Worm (Caenorhabditis elegans) whole organism, mixed stage, embryonic: ENCODE results near the gene C18H9.6.

Experiments
- elt-3 ChIP-seq: fragments of 150-350 bp; optimal IDR thresholded peaks from 2 replicates; lab custom pipeline; 2014; ENCODE audit warnings: missing biosample characterization, missing genetic modification characterization
- flh-1 ChIP-seq: fragments of 200-800 bp; sonication (Bioruptor generic); optimal IDR thresholded peaks from 2 replicates; lab custom pipeline; 2018; ENCODE audit warnings: mild to moderate bottlenecking, missing genetic modification characterization, moderate library complexity, missing compliant biosample characterization
- lin-13 ChIP-seq: fragments of 150-350 bp; optimal IDR thresholded peaks from 2 replicates; lab custom pipeline; 2014; ENCODE audit warnings: missing biosample characterization, missing genetic modification characterization
- mep-1 ChIP-seq: fragments of 150-350 bp; optimal IDR thresholded peaks from 2 replicates; lab custom pipeline; 2017; ENCODE audit warnings: missing biosample characterization, missing genetic modification reagents, missing genetic modification characterization, inconsistent platforms
- snpc-4 ChIP-seq: fragments of 150-350 bp; optimal IDR thresholded peaks from 2 replicates; lab custom pipeline; 2014; ENCODE audit warnings: missing biosample characterization, missing genetic modification characterization
- sptf-1 ChIP-seq: sonication (generic microtip); optimal IDR thresholded peaks from 2 replicates; lab custom pipeline; 2017; ENCODE audit warnings: mild to moderate bottlenecking, missing genetic modification characterization, moderate library complexity, missing compliant biosample characterization
- unc-62 ChIP-seq: fragments of 150-350 bp; optimal IDR thresholded peaks from 2 replicates; lab custom pipeline; 2014; ENCODE audit warnings: missing biosample characterization, missing genetic modification reagents, missing genetic modification characterization

ce11 chrII:6701497-6701896 lies at the start of gene C18H9.6:
- no peak for TF ChIP-seq mep-1 (tag; lab: Kevin White, UChicago)
- TF ChIP-seq snpc-4 (tag; lab: Kevin White, UChicago): no peak
- TF ChIP-seq flh-1 (GFP tag; lab: Kevin White, UChicago): no peak
- no peak for TF ChIP-seq sptf-1
- TF ChIP-seq elt-3 (tag; lab: Kevin White, UChicago): no peak
- TF ChIP-seq unc-62 (GFP tag; lab: Kevin White, UChicago): no peak
- TF ChIP-seq lin-13: no peak
